Worm (Caenorhabditis elegans) whole organism, L4/young adult: ENCODE data around the gene F59A1.13.

Experiments
- W03F9.2 ChIP-seq: fragments of 150-350 bp; optimal IDR thresholded peaks from 2 replicates; lab custom pipeline; 2014; ENCODE audit warnings: missing biosample characterization, missing genetic modification characterization
- dao-5 ChIP-seq: sonication (generic microtip); optimal IDR thresholded peaks from 2 replicates; lab custom pipeline; 2016; ENCODE audit warnings: missing genotype, missing genetic modification characterization, moderate library complexity, missing compliant biosample characterization

ce11 chrV:17700728-17701262 is 10.0 kb upstream of the F59A1.13 start, which contains the start of the genes Y26G10.5 and srh-32:
- TF ChIP-seq W03F9.2 (tag; lab: Kevin White, UChicago) (no peak), dao-5 (no peak)
